Worm (Caenorhabditis elegans) whole organism, L2 larva: ENCODE results near the gene irld-9.
"Not testable (repeated sequence)": the region's sequence is repeated elsewhere in the genome, so short reads cannot be mapped to it uniquely, and the experiment has no call there.

Experiments
- blmp-1 ChIP-seq: sonication (generic microtip); optimal IDR thresholded peaks from 2 replicates; lab custom pipeline; 2017; ENCODE audit warnings: missing genetic modification characterization, mild to moderate bottlenecking, missing compliant biosample characterization, antibody characterized with exemption, moderate library complexity; ENCODE audit not compliant: insufficient read depth
- crh-2 ChIP-seq: sonication (generic microtip); optimal IDR thresholded peaks from 2 replicates; lab custom pipeline; 2017; ENCODE audit warnings: missing biosample characterization, missing genetic modification characterization
- egl-27 ChIP-seq: sonication (generic microtip); optimal IDR thresholded peaks from 3 replicates; lab custom pipeline; 2017; ENCODE audit warnings: missing biosample characterization, missing genetic modification reagents, missing genetic modification characterization
- elt-1 ChIP-seq: fragments of 150-350 bp; optimal IDR thresholded peaks from 2 replicates; lab custom pipeline; 2014; ENCODE audit warnings: missing biosample characterization, missing genetic modification characterization
- elt-3 ChIP-seq: sonication (generic microtip); optimal IDR thresholded peaks from 2 replicates; lab custom pipeline; 2017; ENCODE audit warnings: missing biosample characterization, missing genetic modification characterization
- mdl-1 ChIP-seq, 2 experiments: fragments of 150-350 bp in 1 of 2; sonication (generic microtip) in 1 of 2; optimal IDR thresholded peaks; 2 replicates each; lab custom pipeline; 2017; ENCODE audit warnings: missing biosample characterization in 2 of 2, missing genetic modification characterization in 2 of 2
- nhr-11 ChIP-seq: fragments of 150-350 bp; optimal IDR thresholded peaks from 2 replicates; lab custom pipeline; 2014; ENCODE audit warnings: missing biosample characterization, missing genetic modification characterization
- nhr-77 ChIP-seq: fragments of 150-350 bp; optimal IDR thresholded peaks from 2 replicates; lab custom pipeline; 2014; ENCODE audit warnings: missing biosample characterization, missing genetic modification characterization
- snpc-4 ChIP-seq: fragments of 150-350 bp; optimal IDR thresholded peaks from 2 replicates; lab custom pipeline; 2014; ENCODE audit warnings: missing biosample characterization, missing genetic modification characterization
- ztf-11 ChIP-seq: sonication (generic microtip); optimal IDR thresholded peaks from 2 replicates; lab custom pipeline; 2017; ENCODE audit warnings: missing biosample characterization, missing genetic modification characterization

- not testable (repeated sequence) for TF ChIP-seq blmp-1; elt-1 (tag; lab: Kevin White, UChicago); nhr-11 (tag; lab: Kevin White, UChicago); nhr-77 (tag; lab: Kevin White, UChicago); egl-27 (tag; lab: Kevin White, UChicago); snpc-4 (tag; lab: Kevin White, UChicago); elt-3 (tag; lab: Kevin White, UChicago); crh-2; ztf-11 (tag; lab: Kevin White, UChicago); mdl-1 (tag; optimal IDR thresholded peaks at IDR 0.05; lab: Kevin White, UChicago)
These were observed 32.6 kb upstream of the irld-9 start, which contains the start of gene math-26 for ce11 chrII:1771347-1771746.
